Worm (Caenorhabditis elegans): ENCODE data around the gene F36H12.3.
"Not testable (repeated sequence)": the region's sequence is repeated elsewhere in the genome, so short reads cannot be mapped to it uniquely, and the experiment has no call there.

Gene F36H12.3

DNA sequence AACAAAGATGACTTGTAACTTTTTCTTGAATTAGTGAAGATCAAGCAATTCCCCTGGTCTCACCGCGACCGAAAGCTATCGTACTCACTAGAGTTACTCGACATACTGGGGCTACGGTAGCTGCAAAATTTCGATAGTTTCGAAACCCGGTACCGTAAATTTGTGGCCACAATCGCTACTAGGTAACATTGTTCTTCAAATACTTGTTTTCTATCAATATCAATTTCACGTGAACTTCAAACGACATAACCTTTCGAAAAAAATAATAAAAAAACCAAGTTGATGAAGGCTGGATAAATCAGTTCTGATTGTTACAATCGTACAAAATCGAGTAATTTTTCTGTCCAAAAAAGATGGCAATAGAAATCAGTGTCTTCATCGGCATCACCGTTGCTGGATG lies at the start of gene F36H12.3:
F36H12.3 (plus strand) TSS at position 301 of the 400 bp plus-strand sequence.
- TF ChIP-seq tab-1 (GFP tag; IDR thresholded peaks at IDR 0.05) (no peak), klf-2 (GFP tag; conservative IDR thresholded peaks at IDR 0.05) (no peak), ztf-23 (GFP tag; IDR thresholded peaks at IDR 0.05) (no peak), ztf-29 (GFP tag; IDR thresholded peaks at IDR 0.05) (no peak), ref-1 (GFP tag; conservative IDR thresholded peaks at IDR 0.05) (no peak), med-1 (GFP tag; optimal IDR thresholded peaks at IDR 0.05; ENCODE audit: insufficient read depth) (no peak), T22C8.4 (GFP tag; IDR thresholded peaks at IDR 0.05) (no peak), flt-1 (GFP tag; IDR thresholded peaks at IDR 0.05) (no peak), cog-1 (tag; optimal IDR thresholded peaks at IDR 0.05) (no peak)

DNA sequence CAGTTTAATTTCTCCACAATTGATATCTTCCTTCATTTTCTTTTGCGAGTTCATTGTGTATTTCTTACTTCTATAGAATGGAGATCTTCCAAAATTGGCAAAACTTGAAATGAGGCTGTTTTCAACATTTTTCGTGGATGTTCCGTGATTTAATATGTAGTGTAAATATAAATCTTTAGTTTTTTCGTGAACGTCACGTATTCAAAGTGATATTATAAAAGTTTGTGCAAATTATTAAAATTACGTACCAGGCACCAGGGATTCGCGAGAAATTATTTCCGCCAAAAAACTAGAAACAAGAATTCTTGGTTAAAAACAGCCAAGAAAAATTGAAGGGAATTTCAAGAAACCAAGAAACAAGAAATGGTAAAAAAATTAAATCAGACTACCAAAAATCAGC lies 48.4 kb upstream of the F36H12.3 start, which contains the start of gene Y59E9AL.8:
Y59E9AL.8 (minus strand) TSS at position 101 of the 400 bp plus-strand sequence.
- TF ChIP-seq ztf-23 (GFP tag; IDR thresholded peaks at IDR 0.05), result no peak
- TF ChIP-seq klf-2 (GFP tag; conservative IDR thresholded peaks at IDR 0.05), result no peak
- TF ChIP-seq ztf-29 (GFP tag; IDR thresholded peaks at IDR 0.05), result no peak
- TF ChIP-seq T22C8.4 (GFP tag; IDR thresholded peaks at IDR 0.05), result no peak
- TF ChIP-seq tab-1 (GFP tag; IDR thresholded peaks at IDR 0.05), result no peak
- no peak for TF ChIP-seq med-1 (GFP tag; optimal IDR thresholded peaks at IDR 0.05; ENCODE audit: insufficient read depth)
- no peak for TF ChIP-seq cog-1 (tag; optimal IDR thresholded peaks at IDR 0.05)
- no peak for TF ChIP-seq ref-1 (GFP tag; conservative IDR thresholded peaks at IDR 0.05)
- no peak for TF ChIP-seq flt-1 (GFP tag; IDR thresholded peaks at IDR 0.05)

- TF ChIP-seq klf-2 (GFP tag; conservative IDR thresholded peaks at IDR 0.05); med-1 (GFP tag; optimal IDR thresholded peaks at IDR 0.05; ENCODE audit: insufficient read depth); ztf-23 (GFP tag; IDR thresholded peaks at IDR 0.05): not testable (repeated sequence)
Observed at ce11 chrIV:5225277-5225822, 47.3 kb upstream of the F36H12.3 start, which contains the start of gene cylc-1. Gene cylc-1, minus strand, starts transcription at chrIV:5225772.

DNA sequence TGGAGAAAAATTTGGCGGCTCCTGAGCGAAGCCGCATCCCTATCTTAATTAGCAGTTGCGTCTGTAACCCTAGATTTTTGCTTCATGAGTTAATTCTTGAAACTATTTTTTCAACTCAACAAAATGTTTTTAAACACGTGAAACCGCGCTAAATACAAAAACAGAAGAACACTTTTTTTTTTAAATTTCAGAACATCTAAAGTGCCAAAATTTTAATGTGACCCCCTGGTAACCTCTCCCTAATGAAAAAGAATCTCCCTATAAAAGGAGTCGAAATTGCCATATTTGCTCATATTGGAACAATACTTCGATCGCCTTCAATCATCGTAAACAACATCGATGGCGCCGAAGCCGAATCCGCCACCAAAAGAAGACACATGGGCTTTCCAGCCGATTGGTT lies 46.1 kb upstream of the F36H12.3 start, which contains the start of gene nsph-4.1:
nsph-4.1 (plus strand) TSS at position 301 of the 400 bp plus-strand sequence.
- not testable (repeated sequence) for TF ChIP-seq tab-1 (GFP tag; IDR thresholded peaks at IDR 0.05); cog-1 (tag; optimal IDR thresholded peaks at IDR 0.05); ref-1 (GFP tag; conservative IDR thresholded peaks at IDR 0.05)

- TF ChIP-seq ref-1 (GFP tag; conservative IDR thresholded peaks at IDR 0.05) (no peak), tab-1 (GFP tag; IDR thresholded peaks at IDR 0.05) (no peak), ztf-23 (GFP tag; IDR thresholded peaks at IDR 0.05) (no peak)
Observed at ce11 chrIV:5228619-5229018, 44.0 kb upstream of the F36H12.3 start, which contains the start of gene thn-6. Gene thn-6, plus strand, starts transcription at chrIV:5228919.

DNA sequence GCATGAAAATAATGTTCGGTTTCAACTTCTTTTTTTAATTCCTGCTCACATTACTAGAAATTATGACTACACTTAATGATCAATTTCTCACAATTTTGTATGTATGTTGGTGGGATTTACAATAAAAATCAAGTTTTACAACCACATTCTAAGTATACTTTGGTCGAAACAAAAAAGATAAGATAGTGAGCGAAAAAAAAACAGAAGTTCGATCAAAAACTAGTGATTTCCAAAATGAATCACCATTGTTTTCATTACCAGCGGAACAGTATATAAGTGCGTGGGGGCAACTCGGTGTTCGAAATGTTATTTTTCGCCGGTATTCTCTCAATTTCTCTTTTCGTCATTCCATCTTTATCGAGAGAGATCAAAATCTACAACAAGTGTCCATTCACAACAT lies 42.1 kb upstream of the F36H12.3 start, which contains the start of gene thn-5:
thn-5 (plus strand) TSS at position 301 of the 400 bp plus-strand sequence.
- no peak for TF ChIP-seq flt-1 (GFP tag; IDR thresholded peaks at IDR 0.05)

- TF ChIP-seq ztf-29, ztf-23, flt-1 (GFP tag; IDR thresholded peaks at IDR 0.05): not testable (repeated sequence)
Observed at ce11 chrIV:5254678-5255077, 17.9 kb upstream of the F36H12.3 start, which contains the start of gene F36H12.10. Gene F36H12.10, minus strand, starts transcription at chrIV:5254778.

DNA sequence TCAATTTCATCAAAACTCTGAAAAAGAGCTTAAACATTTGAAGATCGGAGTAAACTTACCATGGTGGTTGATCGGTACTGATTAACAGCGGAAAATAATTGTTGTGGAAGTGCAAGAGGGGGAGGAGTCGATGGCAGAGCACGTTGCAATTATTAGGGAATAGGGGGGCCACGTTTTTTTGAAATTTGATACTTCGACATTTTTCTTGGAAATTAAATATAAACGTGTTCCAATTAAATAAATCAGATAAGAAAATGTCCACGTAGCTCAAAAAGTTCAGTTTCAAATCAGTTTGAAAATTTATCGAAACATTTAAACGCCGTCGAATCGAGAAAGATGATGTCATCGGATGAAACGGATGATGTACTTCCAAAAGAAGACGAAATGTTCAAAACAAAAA lies 15.9 kb upstream of the F36H12.3 start, which contains the start of gene F36H12.9:
F36H12.9 (plus strand) TSS at position 301 of the 400 bp plus-strand sequence.
- TF ChIP-seq T22C8.4 (GFP tag; IDR thresholded peaks at IDR 0.05); ztf-23 (GFP tag; IDR thresholded peaks at IDR 0.05); med-1 (GFP tag; optimal IDR thresholded peaks at IDR 0.05; ENCODE audit: insufficient read depth): not testable (repeated sequence)

- TF ChIP-seq klf-2 (GFP tag; conservative IDR thresholded peaks at IDR 0.05); tab-1 (GFP tag; IDR thresholded peaks at IDR 0.05); ref-1 (GFP tag; conservative IDR thresholded peaks at IDR 0.05): not testable (repeated sequence)
Observed at ce11 chrIV:5258385-5258784, 14.2 kb upstream of the F36H12.3 start, which contains the start of gene ttbk-2.1. Gene ttbk-2.1, plus strand, starts transcription at chrIV:5258685.

ce11 chrIV:5260289-5260688 lies 12.3 kb upstream of the F36H12.3 start, which contains the start of gene msp-19:
Gene msp-19, plus strand, starts transcription at chrIV:5260589.
- TF ChIP-seq cog-1 (tag; optimal IDR thresholded peaks at IDR 0.05); ztf-23 (GFP tag; IDR thresholded peaks at IDR 0.05); klf-2 (GFP tag; conservative IDR thresholded peaks at IDR 0.05): not testable (repeated sequence)

DNA sequence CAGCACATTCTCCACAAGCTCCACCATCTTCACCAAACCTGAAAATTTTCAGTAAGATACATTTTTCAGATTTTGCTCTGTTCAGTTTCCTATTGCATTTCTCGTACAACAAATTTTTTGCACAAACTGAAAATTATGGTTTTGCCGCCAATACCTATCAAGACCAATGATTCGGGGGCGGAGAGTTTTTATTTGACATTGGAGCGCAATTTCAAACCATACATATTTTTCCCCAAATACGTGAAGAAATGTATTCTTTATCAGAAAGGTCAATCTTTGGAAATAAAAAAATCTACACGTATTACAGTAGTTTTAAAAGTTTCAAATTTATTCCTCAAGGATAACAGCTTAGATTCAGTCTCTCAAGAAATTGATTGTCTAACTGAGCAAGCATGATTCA lies 6.1 kb upstream of the F36H12.3 start, which contains the start of gene F36H12.5:
F36H12.5 (plus strand) TSS at position 301 of the 400 bp plus-strand sequence.
- no peak for TF ChIP-seq ztf-23 (GFP tag; IDR thresholded peaks at IDR 0.05)
- TF ChIP-seq flt-1 (GFP tag; IDR thresholded peaks at IDR 0.05), result no peak
- no peak for TF ChIP-seq med-1 (GFP tag; optimal IDR thresholded peaks at IDR 0.05; ENCODE audit: insufficient read depth)
- no peak for TF ChIP-seq tab-1 (GFP tag; IDR thresholded peaks at IDR 0.05)
- TF ChIP-seq cog-1 (tag; optimal IDR thresholded peaks at IDR 0.05), result no peak
- TF ChIP-seq T22C8.4 (GFP tag; IDR thresholded peaks at IDR 0.05), result no peak
- TF ChIP-seq ref-1 (GFP tag; conservative IDR thresholded peaks at IDR 0.05), result no peak
- no peak for TF ChIP-seq ztf-29 (GFP tag; IDR thresholded peaks at IDR 0.05)
- TF ChIP-seq klf-2 (GFP tag; conservative IDR thresholded peaks at IDR 0.05), result no peak

Data from whole organism, midembryonic.